In genomic region chr3R:5846570-5847270, dm6 we compare ENCODE assay signal across 3 fruit fly cellular contexts.
TF ChIP-seq lines count a peak whose summit lies in the region.

TSS of gene CG14676 (plus strand) at chr3R:5847220.

TF ChIP-seq in whole organism, adult, 20 proteins besides CTCF, POLR2A, EP300 and RAD21:
- no peak for TF ChIP-seq toe (GFP tag; optimal IDR thresholded peaks at IDR 0.05; lab: Kevin White, UChicago)
- TF ChIP-seq kay (GFP tag; lab: Kevin White, UChicago; ENCODE audit: borderline replicate concordance): peak; percentile 73
- no peak for TF ChIP-seq bab1 (GFP tag; optimal IDR thresholded peaks at IDR 0.05; lab: Kevin White, UChicago)
- peak in 1 of 2 experiments; percentile 17 for TF ChIP-seq cnc (optimal IDR thresholded peaks at IDR 0.05; lab: Kevin White, UChicago)
- no peak for TF ChIP-seq CG7101 (tag; optimal IDR thresholded peaks at IDR 0.05; lab: Kevin White, UChicago)
- no peak for TF ChIP-seq Hr96 (GFP tag; optimal IDR thresholded peaks at IDR 0.05; lab: Kevin White, UChicago)
- no peak for TF ChIP-seq CG11617 (GFP tag; optimal IDR thresholded peaks at IDR 0.05; lab: Kevin White, UChicago)
- TF ChIP-seq Crg-1 (GFP tag; optimal IDR thresholded peaks at IDR 0.05; lab: Kevin White, UChicago): no peak
- TF ChIP-seq cic (GFP tag; optimal IDR thresholded peaks at IDR 0.05; lab: Kevin White, UChicago): no peak
- no peak for TF ChIP-seq Mnt (GFP tag; optimal IDR thresholded peaks at IDR 0.05; lab: Kevin White, UChicago)

TF ChIP-seq in whole organism, prepupa, 60 proteins besides CTCF, POLR2A, EP300 and RAD21:
- TF ChIP-seq CG4318 (GFP tag; optimal IDR thresholded peaks at IDR 0.05; lab: Kevin White, UChicago): no peak
- no peak for TF ChIP-seq CG8632 (GFP tag; optimal IDR thresholded peaks at IDR 0.05; lab: Kevin White, UChicago)
- TF ChIP-seq Gug (GFP tag; IDR thresholded peaks at IDR 0.05; lab: Robert Waterston, UW): no peak
- peak; percentile 93 for TF ChIP-seq svp (GFP tag; lab: Kevin White, UChicago)
TF ChIP-seq in whole organism, prepupa: peak in this region for 1.

TF ChIP-seq in whole organism, wandering third instar larva, 38 proteins besides CTCF, POLR2A, EP300 and RAD21:
- TF ChIP-seq fru (GFP tag; optimal IDR thresholded peaks at IDR 0.05; lab: Kevin White, UChicago): no peak
- TF ChIP-seq Sp1 (GFP tag; optimal IDR thresholded peaks at IDR 0.05; lab: Kevin White, UChicago): no peak
- TF ChIP-seq pan (optimal IDR thresholded peaks at IDR 0.05; lab: Kevin White, UChicago): no peak
- no peak for TF ChIP-seq brk (GFP tag; optimal IDR thresholded peaks at IDR 0.05; lab: Kevin White, UChicago)
- TF ChIP-seq lola (GFP tag; optimal IDR thresholded peaks at IDR 0.05; lab: Kevin White, UChicago): no peak
- no peak for TF ChIP-seq dmrt93B (GFP tag; optimal IDR thresholded peaks at IDR 0.05; lab: Kevin White, UChicago)
- no peak for TF ChIP-seq tai (GFP tag; optimal IDR thresholded peaks at IDR 0.05; lab: Kevin White, UChicago)
- no peak for TF ChIP-seq foxo (GFP tag; optimal IDR thresholded peaks at IDR 0.05; lab: Kevin White, UChicago)
- peak; percentile 14 for TF ChIP-seq Myc (optimal IDR thresholded peaks at IDR 0.05; lab: Kevin White, UChicago)
